Fruit fly (Drosophila melanogaster) ovary, adult (tissue): ENCODE results near the gene ZnT86D.

Experiments used
- CG17801 ChIP-seq: fragments of 200-800 bp; optimal IDR thresholded peaks from 2 replicates; lab custom pipeline; 2019; ENCODE audit warnings: missing biosample characterization, mild to moderate bottlenecking, missing genetic modification characterization, moderate library complexity; ENCODE audit not compliant: partially characterized antibody

The ZnT86D gene

DNA sequence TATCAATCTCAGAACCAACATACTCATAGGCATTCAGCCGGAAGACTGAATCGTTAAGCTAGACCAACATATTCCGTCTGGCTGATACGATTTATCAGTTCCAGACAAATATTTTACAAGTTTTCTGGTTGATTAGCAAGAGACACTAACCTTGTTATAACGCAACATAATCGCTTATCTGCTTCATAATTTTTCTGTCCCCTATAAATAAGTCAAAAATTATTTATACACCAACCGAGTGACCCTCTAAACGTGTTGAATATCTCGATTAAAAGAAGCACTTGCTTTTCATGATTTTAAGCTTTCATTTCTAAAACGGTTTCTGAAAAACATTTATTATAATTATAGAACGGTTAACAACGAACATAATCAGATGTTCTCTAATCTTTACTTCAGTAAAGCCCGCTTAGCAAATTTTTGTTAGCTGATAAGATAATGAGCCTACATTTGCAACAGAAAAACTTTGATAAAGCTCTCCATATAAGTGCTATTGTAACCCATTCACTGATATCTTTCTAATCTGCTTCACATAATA is 46.3 kb downstream of the ZnT86D start, which contains the start of gene Ugt35E2:
Gene Ugt35E2, minus strand, starts transcription at position 51 of the 535 bp plus-strand sequence.
- TF ChIP-seq CG17801 (GFP tag; lab: Kevin White, UChicago): no peak

DNA sequence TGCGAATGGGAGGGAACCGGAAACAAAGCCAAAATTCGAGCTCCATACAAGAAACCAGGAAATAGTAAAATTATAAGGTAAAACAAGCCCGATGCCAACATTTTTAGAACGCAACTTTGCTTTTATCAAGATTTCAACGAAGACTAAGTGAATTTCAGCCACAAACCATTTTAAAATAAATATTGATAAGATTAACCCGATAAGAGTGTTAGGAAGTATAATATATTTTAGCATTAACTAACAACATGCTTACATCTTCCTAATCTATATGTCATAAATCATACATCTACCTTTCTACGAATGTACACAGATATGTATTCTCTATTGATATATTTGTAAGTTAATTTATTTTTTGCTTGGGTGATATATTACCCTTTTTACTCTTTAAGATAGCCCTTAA is 48.4 kb downstream of the ZnT86D start, which contains the start of gene Ugt35E1:
Gene Ugt35E1, minus strand, starts transcription at position 101 of the 400 bp plus-strand sequence.
- no peak for TF ChIP-seq CG17801 (GFP tag; lab: Kevin White, UChicago)
